Fruit fly (Drosophila melanogaster) whole organism, embryonic: ENCODE measurements around the gene CG7766.

Source experiments
- CG15269 ChIP-seq: fragments of 200-800 bp; sonication (Bioruptor generic); optimal IDR thresholded peaks from 2 replicates; lab custom pipeline; 2018; ENCODE audit warnings: missing biosample characterization, mild to moderate bottlenecking, missing genetic modification characterization, moderate library complexity
- CG16813 ChIP-seq: fragments of 200-800 bp; sonication (Bioruptor generic); IDR thresholded peaks from 3 replicates; pipeline ENCODE4 v1.3.6; 2022; ENCODE audit warnings: missing biosample characterization, missing genetic modification characterization; ENCODE audit not compliant: partially characterized antibody
- CG17186 ChIP-seq: fragments of 200-800 bp; sonication (Bioruptor generic); optimal IDR thresholded peaks from 3 replicates; lab custom pipeline; 2017; ENCODE audit warnings: missing biosample characterization, missing genetic modification reagents, missing genetic modification characterization
- CG17361 ChIP-seq: fragments of 200-800 bp; sonication (Bioruptor generic); IDR thresholded peaks from 3 replicates; pipeline ENCODE4 v1.3.6; 2022; ENCODE audit warnings: missing biosample characterization, missing genetic modification characterization
- CG17912 ChIP-seq: fragments of 200-800 bp; sonication (Bioruptor generic); optimal IDR thresholded peaks from 2 replicates; lab custom pipeline; 2018; ENCODE audit warnings: missing biosample characterization, mild to moderate bottlenecking, missing genetic modification characterization
- CG2129 ChIP-seq: fragments of 200-800 bp; sonication (Bioruptor generic); IDR thresholded peaks from 2 replicates; pipeline ENCODE4 v1.3.6; 2022; ENCODE audit warnings: missing biosample characterization, missing genetic modification characterization; ENCODE audit not compliant: partially characterized antibody
- CG2678 ChIP-seq: fragments of 200-800 bp; sonication (Bioruptor generic); optimal IDR thresholded peaks from 3 replicates; lab custom pipeline; 2019; ENCODE audit warnings: missing biosample characterization, mild to moderate bottlenecking, missing genetic modification characterization, moderate library complexity
- CG31224 ChIP-seq: fragments of 200-800 bp; sonication (Bioruptor generic); IDR thresholded peaks from 2 replicates; pipeline ENCODE4 v1.3.6; 2022; ENCODE audit warnings: missing biosample characterization, missing genetic modification characterization
- CG33557 ChIP-seq: fragments of 200-800 bp; sonication (Bioruptor generic); optimal IDR thresholded peaks from 2 replicates; lab custom pipeline; 2019; ENCODE audit warnings: missing biosample characterization, mild to moderate bottlenecking, missing genetic modification characterization, moderate library complexity
- CG6689 ChIP-seq: fragments of 200-800 bp; sonication (Bioruptor generic); IDR thresholded peaks from 2 replicates; pipeline ENCODE4 v1.3.6; 2022; ENCODE audit warnings: missing biosample characterization, missing genetic modification characterization
- CG7271 ChIP-seq: fragments of 200-800 bp; sonication (Bioruptor generic); optimal IDR thresholded peaks from 2 replicates; lab custom pipeline; 2018; ENCODE audit warnings: missing biosample characterization, mild to moderate bottlenecking, missing genetic modification characterization, moderate library complexity
- CG7556 ChIP-seq: fragments of 200-800 bp; sonication (Bioruptor generic); optimal IDR thresholded peaks from 2 replicates; lab custom pipeline; 2017; ENCODE audit warnings: missing biosample characterization, mild to moderate bottlenecking, missing genetic modification characterization
- CTCF ChIP-seq: fragments of 200-800 bp; sonication (Bioruptor generic); optimal IDR thresholded peaks from 2 replicates; lab custom pipeline; 2017; ENCODE audit warnings: missing biosample characterization, mild to moderate bottlenecking, missing genetic modification characterization, moderate library complexity
- Deaf1 ChIP-seq: fragments of 200-800 bp; optimal IDR thresholded peaks from 3 replicates; lab custom pipeline; 2019; ENCODE audit warnings: missing biosample characterization, mild to moderate bottlenecking, missing genetic modification characterization, moderate library complexity
- Dp ChIP-seq: fragments of 200-800 bp; sonication (Bioruptor generic); optimal IDR thresholded peaks from 2 replicates; lab custom pipeline; 2018; ENCODE audit warnings: missing biosample characterization, mild to moderate bottlenecking, missing genetic modification characterization, moderate library complexity
- E2f1 ChIP-seq: fragments of 200-800 bp; sonication (Bioruptor generic); IDR thresholded peaks from 2 replicates; pipeline ENCODE4 v1.3.6; 2022; ENCODE audit warnings: missing biosample characterization, missing genetic modification characterization
- E2f2 ChIP-seq: fragments of 200-800 bp; sonication (Bioruptor generic); IDR thresholded peaks from 2 replicates; pipeline ENCODE4 v1.3.6; 2022; ENCODE audit warnings: missing biosample characterization, missing genetic modification characterization
- Ets97D ChIP-seq: fragments of 200-800 bp; sonication (Bioruptor generic); optimal IDR thresholded peaks from 3 replicates; lab custom pipeline; 2016; ENCODE audit warnings: missing biosample characterization, missing genetic modification characterization
- Fer2 ChIP-seq: fragments of 200-800 bp; sonication (Bioruptor generic); optimal IDR thresholded peaks from 2 replicates; lab custom pipeline; 2018; ENCODE audit warnings: missing biosample characterization, mild to moderate bottlenecking, missing genetic modification characterization, moderate library complexity
- Gug ChIP-seq: fragments of 200-800 bp; sonication (Bioruptor generic); IDR thresholded peaks from 4 replicates; pipeline ENCODE4 v1.3.6; 2022; ENCODE audit warnings: missing biosample characterization, missing genetic modification characterization
- Hmr ChIP-seq: fragments of 200-800 bp; sonication (Bioruptor generic); optimal IDR thresholded peaks from 3 replicates; lab custom pipeline; 2017; ENCODE audit warnings: mild to moderate bottlenecking, missing biosample characterization, missing genetic modification reagents, missing genetic modification characterization
- Med ChIP-seq: fragments of 200-800 bp; sonication (Bioruptor generic); peaks from one replicate; lab custom pipeline; 2016; ENCODE audit warnings: missing biosample characterization, missing genetic modification characterization, mild to moderate bottlenecking, inconsistent platforms, moderate library complexity
- Myb ChIP-seq: fragments of 200-800 bp; sonication (Bioruptor generic); optimal IDR thresholded peaks from 2 replicates; lab custom pipeline; 2016; ENCODE audit warnings: missing biosample characterization, missing genetic modification characterization
- NFAT ChIP-seq: fragments of 200-800 bp; sonication (Bioruptor generic); IDR thresholded peaks from 2 replicates; pipeline ENCODE4 v1.3.6; 2022; ENCODE audit warnings: missing biosample characterization, missing genetic modification characterization
- Neu2 ChIP-seq: fragments of 200-800 bp; sonication (Bioruptor generic); optimal IDR thresholded peaks from 3 replicates; lab custom pipeline; 2016; ENCODE audit warnings: missing biosample characterization, missing genetic modification characterization, borderline replicate concordance
- Scr ChIP-seq: fragments of 200-800 bp; sonication (Bioruptor generic); IDR thresholded peaks from 2 replicates; pipeline ENCODE4 v1.3.6; 2022; ENCODE audit warnings: missing biosample characterization, missing genetic modification characterization; ENCODE audit not compliant: partially characterized antibody
- Sry-β ChIP-seq: fragments of 200-800 bp; sonication (Bioruptor generic); optimal IDR thresholded peaks from 2 replicates; lab custom pipeline; 2018; ENCODE audit warnings: missing biosample characterization, mild to moderate bottlenecking, missing genetic modification characterization, moderate library complexity
- Taf1 ChIP-seq: fragments of 200-800 bp; sonication (Bioruptor generic); IDR thresholded peaks from 2 replicates; pipeline ENCODE4 v1.3.6; 2022; ENCODE audit warnings: missing biosample characterization, missing genetic modification characterization
- Xbp1 ChIP-seq: fragments of 200-800 bp; sonication (Bioruptor generic); optimal IDR thresholded peaks from 3 replicates; lab custom pipeline; 2016; ENCODE audit warnings: missing biosample characterization, mild to moderate bottlenecking, missing genetic modification characterization
- ap ChIP-seq: fragments of 200-800 bp; sonication (Bioruptor generic); IDR thresholded peaks from 2 replicates; pipeline ENCODE4 v1.3.6; 2022; ENCODE audit warnings: missing biosample characterization, missing genetic modification characterization
- bsh ChIP-seq, 2 experiments: fragments of 200-800 bp; sonication (Bioruptor generic); optimal IDR thresholded peaks; 2 replicates each; lab custom pipeline; 2017 to 2018; ENCODE audit warnings: mild to moderate bottlenecking in 2 of 2, missing biosample characterization in 2 of 2, missing genetic modification characterization in 2 of 2, moderate library complexity in 1 of 2
- cg ChIP-seq: fragments of 200-800 bp; sonication (Bioruptor generic); optimal IDR thresholded peaks from 3 replicates; lab custom pipeline; 2019; ENCODE audit warnings: missing biosample characterization, mild to moderate bottlenecking, missing genetic modification characterization, moderate library complexity
- chif ChIP-seq, 2 experiments: fragments of 200-800 bp; sonication (Bioruptor generic); optimal IDR thresholded peaks; 3 replicates each; lab custom pipeline; 2016; ENCODE audit warnings: missing biosample characterization in 2 of 2, missing genetic modification characterization in 2 of 2
- chinmo ChIP-seq: fragments of 200-800 bp; sonication (Bioruptor generic); IDR thresholded peaks from 4 replicates; pipeline ENCODE4 v1.3.6; 2022; ENCODE audit warnings: missing biosample characterization, missing genetic modification characterization; ENCODE audit not compliant: partially characterized antibody
- crc ChIP-seq: fragments of 200-800 bp; sonication (Bioruptor generic); optimal IDR thresholded peaks from 2 replicates; lab custom pipeline; 2016; ENCODE audit warnings: missing biosample characterization, missing genetic modification characterization
- dan ChIP-seq: fragments of 200-800 bp; sonication (Bioruptor generic); IDR thresholded peaks from 2 replicates; pipeline ENCODE4 v1.3.6; 2022; ENCODE audit warnings: missing biosample characterization, missing genetic modification characterization
- ems ChIP-seq: fragments of 200-800 bp; sonication (Bioruptor generic); optimal IDR thresholded peaks from 3 replicates; lab custom pipeline; 2016; ENCODE audit warnings: missing biosample characterization, missing genetic modification characterization
- grau ChIP-seq: fragments of 200-800 bp; optimal IDR thresholded peaks from 3 replicates; lab custom pipeline; 2019; ENCODE audit warnings: missing biosample characterization, mild to moderate bottlenecking, missing genetic modification characterization, moderate library complexity
- hb ChIP-seq: fragments of 200-800 bp; sonication (Bioruptor generic); IDR thresholded peaks from 3 replicates; pipeline ENCODE4 v1.3.6; 2022; ENCODE audit warnings: missing biosample characterization, missing genetic modification characterization; ENCODE audit not compliant: partially characterized antibody
- knrl ChIP-seq: fragments of 200-800 bp; sonication (Bioruptor generic); IDR thresholded peaks from 3 replicates; pipeline ENCODE4 v1.3.6; 2022; ENCODE audit warnings: missing biosample characterization, missing genetic modification characterization; ENCODE audit not compliant: partially characterized antibody
- mam ChIP-seq: fragments of 200-800 bp; sonication (Bioruptor generic); optimal IDR thresholded peaks from 3 replicates; lab custom pipeline; 2016; ENCODE audit warnings: missing biosample characterization, missing genetic modification characterization
- mld ChIP-seq: fragments of 200-800 bp; sonication (Bioruptor generic); IDR thresholded peaks from 3 replicates; pipeline ENCODE4 v1.3.6; 2022; ENCODE audit warnings: missing biosample characterization, missing genetic modification characterization; ENCODE audit not compliant: partially characterized antibody
- pros ChIP-seq: fragments of 200-800 bp; sonication (Bioruptor generic); optimal IDR thresholded peaks from 3 replicates; lab custom pipeline; 2019; ENCODE audit warnings: missing biosample characterization, mild to moderate bottlenecking, missing genetic modification characterization, moderate library complexity
- pum ChIP-seq: fragments of 200-800 bp; sonication (Bioruptor generic); optimal IDR thresholded peaks from 2 replicates; lab custom pipeline; 2016; ENCODE audit warnings: missing biosample characterization, missing genetic modification characterization
- rib ChIP-seq: fragments of 200-800 bp; sonication (Bioruptor generic); IDR thresholded peaks from 2 replicates; pipeline ENCODE4 v1.3.6; 2022; ENCODE audit warnings: missing biosample characterization, missing genetic modification characterization
- row ChIP-seq: fragments of 200-800 bp; sonication (Bioruptor generic); IDR thresholded peaks from 3 replicates; pipeline ENCODE4 v1.3.6; 2022; ENCODE audit warnings: missing biosample characterization, missing genetic modification characterization
- salm ChIP-seq: fragments of 200-800 bp; sonication (Bioruptor generic); optimal IDR thresholded peaks from 2 replicates; lab custom pipeline; 2018; ENCODE audit warnings: missing biosample characterization, mild to moderate bottlenecking, missing genetic modification characterization
- sim ChIP-seq: fragments of 200-800 bp; sonication (Bioruptor generic); IDR thresholded peaks from 2 replicates; pipeline ENCODE4 v1.3.6; 2022; ENCODE audit warnings: missing biosample characterization, missing genetic modification characterization
- slbo ChIP-seq: fragments of 200-800 bp; sonication (Bioruptor generic); IDR thresholded peaks from 2 replicates; pipeline ENCODE4 v1.3.6; 2022; ENCODE audit warnings: missing biosample characterization, missing genetic modification characterization
- sqz ChIP-seq: fragments of 200-800 bp; sonication (Bioruptor generic); optimal IDR thresholded peaks from 3 replicates; lab custom pipeline; 2018; ENCODE audit warnings: missing biosample characterization, mild to moderate bottlenecking, missing genetic modification characterization

CG7766 gene

dm6 chrX:9067754-9068477, 35.6 kb downstream of the CG7766 start, which contains the start of gene CG15365 (continued):
- TF ChIP-seq row (GFP tag; lab: Robert Waterston, UW) (peak; percentile 47), slbo (GFP tag; lab: Robert Waterston, UW) (no peak), CG2129 (GFP tag; lab: Robert Waterston, UW) (no peak), rib (no peak), hb (GFP tag; lab: Robert Waterston, UW) (no peak), knrl (GFP tag; lab: Robert Waterston, UW) (peak; percentile 32; the same call in 1 of the 3 replicates), E2f1 (no peak), dan (GFP tag; lab: Robert Waterston, UW) (no peak), Gug (GFP tag; lab: Robert Waterston, UW) (no peak), bsh (GFP tag; optimal IDR thresholded peaks at IDR 0.05; lab: Kevin White, UChicago) (no peak), sqz (GFP tag; lab: Kevin White, UChicago) (peak; percentile 58), Deaf1 (tag; lab: Kevin White, UChicago) (no peak), E2f2 (GFP tag; lab: Robert Waterston, UW) (no peak), Taf1 (GFP tag; lab: Robert Waterston, UW) (no peak), CG17912 (GFP tag; lab: Kevin White, UChicago) (no peak), Myb (GFP tag; lab: Kevin White, UChicago) (peak; percentile 43), crc (GFP tag; lab: Kevin White, UChicago) (no peak), CTCF (no peak), Xbp1 (GFP tag; lab: Kevin White, UChicago) (no peak), CG7556 (GFP tag; lab: Kevin White, UChicago) (no peak), Med (GFP tag; lab: Kevin White, UChicago) (peak; percentile 25), salm (tag; lab: Kevin White, UChicago) (no peak), grau (tag; lab: Kevin White, UChicago) (no peak), CG16813 (GFP tag; lab: Robert Waterston, UW) (peak; percentile 32; the same call in 1 of the 3 replicates), sim (no peak), Neu2 (no peak), CG33557 (no peak), CG15269 (tag; lab: Kevin White, UChicago) (peak; percentile 9), CG6689 (GFP tag; lab: Robert Waterston, UW) (no peak), Fer2 (tag; lab: Kevin White, UChicago) (no peak), Scr (no peak), mld (GFP tag; lab: Robert Waterston, UW) (no peak), Sry-β (GFP tag; lab: Kevin White, UChicago) (peak; percentile 78), CG7271 (tag; lab: Kevin White, UChicago) (no peak), NFAT (GFP tag; lab: Robert Waterston, UW) (peak; percentile 39), CG17361 (GFP tag; lab: Robert Waterston, UW) (0 out of 3 replicates have a peak, but pooled peaks have one; percentile 9), ap (GFP tag; lab: Robert Waterston, UW) (no peak), CG31224 (GFP tag; lab: Robert Waterston, UW) (no peak), CG2678 (tag; lab: Kevin White, UChicago) (no peak), chinmo (GFP tag; lab: Robert Waterston, UW) (peak; percentile 76; the same call in 3 of the 4 replicates), pros (no peak), ems (GFP tag; lab: Kevin White, UChicago) (no peak), mam (GFP tag; lab: Kevin White, UChicago) (no peak), cg (no peak), Hmr (no peak), Dp (GFP tag; lab: Kevin White, UChicago) (no peak), pum (GFP tag; lab: Kevin White, UChicago) (no peak), Ets97D (GFP tag; lab: Kevin White, UChicago) (no peak), chif (GFP tag; optimal IDR thresholded peaks at IDR 0.05; lab: Kevin White, UChicago) (no peak), CG17186 (GFP tag; lab: Kevin White, UChicago) (no peak)
